Fruit fly (Drosophila melanogaster) whole organism, adult: ENCODE data around the gene Mst98Ca.

Experiments used
- CG11617 ChIP-seq: fragments of 200-800 bp; sonication (Bioruptor generic); optimal IDR thresholded peaks from 2 replicates; lab custom pipeline; 2017; ENCODE audit warnings: mild to moderate bottlenecking, missing biosample characterization, missing genetic modification reagents, missing genetic modification characterization
- CG12768 ChIP-seq: fragments of 200-800 bp; sonication (Bioruptor generic); optimal IDR thresholded peaks from 2 replicates; lab custom pipeline; 2017; ENCODE audit warnings: missing biosample characterization, missing genetic modification characterization, mild to moderate bottlenecking, moderate library complexity, missing genetic modification reagents
- CG14711 ChIP-seq: fragments of 200-800 bp; sonication (Bioruptor generic); optimal IDR thresholded peaks from 2 replicates; lab custom pipeline; 2018; ENCODE audit warnings: missing biosample characterization, mild to moderate bottlenecking, missing genetic modification characterization, moderate library complexity
- CG1620 ChIP-seq: fragments of 200-800 bp; sonication (Bioruptor generic); optimal IDR thresholded peaks from 2 replicates; lab custom pipeline; 2016; ENCODE audit warnings: missing biosample characterization, missing genetic modification characterization
- CG33017 ChIP-seq: fragments of 200-800 bp; sonication (Bioruptor generic); optimal IDR thresholded peaks from 2 replicates; lab custom pipeline; 2018; ENCODE audit warnings: missing biosample characterization, mild to moderate bottlenecking, missing genetic modification characterization, moderate library complexity
- CG5204 ChIP-seq: fragments of 200-800 bp; sonication (Bioruptor generic); optimal IDR thresholded peaks from 2 replicates; lab custom pipeline; 2016; ENCODE audit warnings: missing biosample characterization, missing genetic modification characterization
- CG7045 ChIP-seq: fragments of 200-800 bp; sonication (Bioruptor generic); optimal IDR thresholded peaks from 2 replicates; lab custom pipeline; 2017; ENCODE audit warnings: missing biosample characterization, mild to moderate bottlenecking, missing genetic modification characterization
- CG7101 ChIP-seq: fragments of 200-800 bp; sonication (Bioruptor generic); optimal IDR thresholded peaks from 2 replicates; lab custom pipeline; 2018; ENCODE audit warnings: missing biosample characterization, mild to moderate bottlenecking, missing genetic modification characterization, moderate library complexity
- Clk ChIP-seq: fragments of 200-800 bp; sonication (Bioruptor generic); optimal IDR thresholded peaks from 2 replicates; lab custom pipeline; 2017; ENCODE audit warnings: missing biosample characterization, missing genetic modification characterization
- Crg-1 ChIP-seq: fragments of 200-800 bp; sonication (Bioruptor generic); optimal IDR thresholded peaks from 2 replicates; lab custom pipeline; 2016; ENCODE audit warnings: missing biosample characterization, missing genetic modification characterization
- Hr96 ChIP-seq: fragments of 200-800 bp; sonication (Bioruptor generic); optimal IDR thresholded peaks from 2 replicates; lab custom pipeline; 2016; ENCODE audit warnings: missing biosample characterization, missing genetic modification characterization
- Mnt ChIP-seq: fragments of 200-800 bp; sonication (Bioruptor generic); optimal IDR thresholded peaks from 2 replicates; lab custom pipeline; 2016; ENCODE audit warnings: missing biosample characterization, mild to moderate bottlenecking, missing genetic modification characterization
- bab1 ChIP-seq: fragments of 200-800 bp; sonication (Bioruptor generic); optimal IDR thresholded peaks from 3 replicates; lab custom pipeline; 2019; ENCODE audit warnings: missing biosample characterization, mild to moderate bottlenecking, missing genetic modification characterization, moderate library complexity
- cic ChIP-seq: fragments of 200-800 bp; sonication (Bioruptor generic); optimal IDR thresholded peaks from 2 replicates; lab custom pipeline; 2017; ENCODE audit warnings: missing biosample characterization, mild to moderate bottlenecking, missing genetic modification characterization, moderate library complexity
- cnc ChIP-seq, 2 experiments: fragments of >200 bp; optimal IDR thresholded peaks; 2 replicates each; lab custom pipeline; 2017
- kay ChIP-seq: fragments of 200-800 bp; sonication (Bioruptor generic); peaks from one replicate; lab custom pipeline; 2016; ENCODE audit warnings: missing biosample characterization, missing genetic modification characterization, borderline replicate concordance
- ovo ChIP-seq: fragments of 200-800 bp; sonication (Bioruptor generic); optimal IDR thresholded peaks from 2 replicates; lab custom pipeline; 2016; ENCODE audit warnings: missing biosample characterization, missing genetic modification characterization
- pad ChIP-seq: fragments of 200-800 bp; sonication (Bioruptor generic); optimal IDR thresholded peaks from 3 replicates; lab custom pipeline; 2017; ENCODE audit warnings: missing biosample characterization, missing genetic modification characterization, mild to moderate bottlenecking, moderate library complexity, missing genetic modification reagents
- tj ChIP-seq: fragments of 200-800 bp; sonication (Bioruptor generic); optimal IDR thresholded peaks from 3 replicates; lab custom pipeline; 2017; ENCODE audit warnings: missing biosample characterization, mild to moderate bottlenecking, missing genetic modification characterization, moderate library complexity
- toe ChIP-seq: fragments of 200-800 bp; sonication (Bioruptor generic); optimal IDR thresholded peaks from 2 replicates; lab custom pipeline; 2016; ENCODE audit warnings: missing biosample characterization, missing genetic modification characterization

Gene Mst98Ca

DNA sequence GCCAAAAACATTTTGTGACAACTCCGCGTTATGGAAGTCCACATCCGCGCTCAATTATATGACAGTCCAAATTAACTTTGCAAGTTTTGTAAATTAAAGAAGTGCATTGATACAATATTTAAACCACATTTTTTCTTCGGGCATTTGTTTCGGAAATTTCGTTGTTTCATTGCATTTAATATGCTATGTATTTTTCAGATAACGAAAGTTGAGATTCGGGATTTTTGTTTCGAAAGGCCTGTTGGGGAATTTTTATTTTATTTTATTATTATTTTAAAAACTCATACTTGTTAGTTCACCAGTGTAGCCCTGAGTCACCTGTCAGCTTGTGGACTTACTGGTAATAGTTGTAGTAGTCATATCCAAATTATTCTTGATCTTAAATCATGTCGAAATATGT is 2.6 kb downstream of the Mst98Ca start, which contains the start of gene UQCR-14L:
Gene UQCR-14L, plus strand, starts transcription at position 301 of the 400 bp plus-strand sequence.
- TF ChIP-seq CG14711 (no peak), Crg-1 (GFP tag; lab: Kevin White, UChicago) (no peak), cnc (optimal IDR thresholded peaks at IDR 0.05; lab: Kevin White, UChicago) (no peak), CG1620 (no peak), CG5204 (GFP tag; lab: Kevin White, UChicago) (no peak), kay (GFP tag; lab: Kevin White, UChicago) (no peak), CG7101 (no peak), ovo (GFP tag; lab: Kevin White, UChicago) (no peak), pad (GFP tag; lab: Kevin White, UChicago) (no peak), cic (GFP tag; lab: Kevin White, UChicago) (no peak), CG7045 (GFP tag; lab: Kevin White, UChicago) (no peak), CG11617 (GFP tag; lab: Kevin White, UChicago) (no peak), Mnt (GFP tag; lab: Kevin White, UChicago) (no peak), CG12768 (GFP tag; lab: Kevin White, UChicago) (no peak), tj (GFP tag; lab: Kevin White, UChicago) (no peak), bab1 (no peak), Clk (GFP tag; lab: Kevin White, UChicago) (no peak), Hr96 (GFP tag; lab: Kevin White, UChicago) (no peak), toe (GFP tag; lab: Kevin White, UChicago) (no peak)

DNA sequence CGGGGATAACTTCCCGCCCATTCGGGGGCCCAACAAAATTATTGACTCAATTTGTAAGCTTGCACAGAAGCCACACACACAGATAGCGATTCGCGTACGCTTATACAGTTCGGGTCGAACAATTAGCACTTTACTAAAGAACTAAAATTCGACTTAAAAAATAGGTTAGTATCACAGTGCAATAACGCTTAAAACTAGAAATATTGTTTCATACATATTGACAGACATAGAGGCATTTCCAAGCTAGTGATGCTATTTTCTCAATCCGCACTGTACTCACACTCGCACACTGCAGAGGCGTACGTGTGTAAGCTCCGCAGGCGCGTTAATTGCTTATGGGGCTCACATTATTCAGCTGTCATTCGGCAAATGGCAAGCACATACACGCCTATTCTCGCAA is 6.4 kb downstream of the Mst98Ca start:
- TF ChIP-seq CG11617 (GFP tag; lab: Kevin White, UChicago) = no peak
- no peak for TF ChIP-seq CG1620

DNA sequence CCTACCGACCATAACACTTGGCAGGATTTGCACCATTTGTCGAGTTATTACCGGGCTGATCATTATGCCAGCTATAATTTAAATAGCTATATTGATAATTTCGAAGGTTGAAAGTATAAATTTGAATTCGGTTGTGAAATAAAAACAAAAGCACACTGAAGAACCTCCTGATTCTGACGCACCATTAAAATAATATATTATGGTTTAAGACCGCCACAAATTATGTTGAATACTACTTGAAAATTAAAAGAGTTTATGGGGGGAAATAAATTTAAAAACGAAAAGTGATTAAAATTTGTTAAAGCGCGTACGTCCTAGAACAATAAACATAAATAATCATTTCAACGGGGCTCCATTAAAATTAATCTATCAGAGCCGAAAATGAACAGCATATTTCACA is 13.4 kb downstream of the Mst98Ca start, which contains the start of gene CG12516:
Gene CG12516, minus strand, starts transcription at position 101 of the 400 bp plus-strand sequence.
- TF ChIP-seq CG7101 (no peak), kay (GFP tag; lab: Kevin White, UChicago) (no peak), CG7045 (GFP tag; lab: Kevin White, UChicago) (no peak), cnc (optimal IDR thresholded peaks at IDR 0.05; lab: Kevin White, UChicago) (no peak), bab1 (no peak), toe (GFP tag; lab: Kevin White, UChicago) (no peak), CG14711 (no peak)

DNA sequence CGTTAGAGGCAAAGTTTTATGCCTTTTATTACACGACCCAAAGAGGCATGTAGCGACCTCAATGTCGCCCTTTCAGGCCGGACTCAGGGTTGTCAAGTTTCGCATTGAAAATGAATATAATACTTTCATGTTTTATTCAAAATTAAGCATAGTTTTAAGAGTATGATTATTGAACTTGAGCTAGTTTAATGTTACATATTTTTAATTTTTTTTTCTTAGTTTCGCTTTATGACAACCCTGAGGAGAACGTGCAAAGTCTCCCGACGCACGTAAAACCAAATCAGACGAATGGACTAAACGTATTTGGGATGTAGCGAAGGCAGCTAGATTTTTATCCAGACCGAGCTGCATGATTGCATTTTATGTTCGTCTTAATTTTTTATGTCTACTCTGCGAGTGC is 14.8 kb downstream of the Mst98Ca start:
- TF ChIP-seq toe (GFP tag; lab: Kevin White, UChicago) = no peak
- no peak for TF ChIP-seq Clk (GFP tag; lab: Kevin White, UChicago)
- TF ChIP-seq bab1 = no peak
- TF ChIP-seq pad (GFP tag; lab: Kevin White, UChicago) = no peak
- TF ChIP-seq Hr96 (GFP tag; lab: Kevin White, UChicago) = no peak
- no peak for TF ChIP-seq cnc (optimal IDR thresholded peaks at IDR 0.05; lab: Kevin White, UChicago)
- no peak for TF ChIP-seq ovo (GFP tag; lab: Kevin White, UChicago)
- TF ChIP-seq Crg-1 (GFP tag; lab: Kevin White, UChicago) = no peak
- no peak for TF ChIP-seq CG11617 (GFP tag; lab: Kevin White, UChicago)
- no peak for TF ChIP-seq CG7045 (GFP tag; lab: Kevin White, UChicago)
- no peak for TF ChIP-seq CG7101
- no peak for TF ChIP-seq kay (GFP tag; lab: Kevin White, UChicago)
- no peak for TF ChIP-seq CG5204 (GFP tag; lab: Kevin White, UChicago)
- TF ChIP-seq CG14711 = no peak
- no peak for TF ChIP-seq CG33017 (tag; lab: Kevin White, UChicago)
- no peak for TF ChIP-seq cic (GFP tag; lab: Kevin White, UChicago)
- TF ChIP-seq tj (GFP tag; lab: Kevin White, UChicago) = no peak

DNA sequence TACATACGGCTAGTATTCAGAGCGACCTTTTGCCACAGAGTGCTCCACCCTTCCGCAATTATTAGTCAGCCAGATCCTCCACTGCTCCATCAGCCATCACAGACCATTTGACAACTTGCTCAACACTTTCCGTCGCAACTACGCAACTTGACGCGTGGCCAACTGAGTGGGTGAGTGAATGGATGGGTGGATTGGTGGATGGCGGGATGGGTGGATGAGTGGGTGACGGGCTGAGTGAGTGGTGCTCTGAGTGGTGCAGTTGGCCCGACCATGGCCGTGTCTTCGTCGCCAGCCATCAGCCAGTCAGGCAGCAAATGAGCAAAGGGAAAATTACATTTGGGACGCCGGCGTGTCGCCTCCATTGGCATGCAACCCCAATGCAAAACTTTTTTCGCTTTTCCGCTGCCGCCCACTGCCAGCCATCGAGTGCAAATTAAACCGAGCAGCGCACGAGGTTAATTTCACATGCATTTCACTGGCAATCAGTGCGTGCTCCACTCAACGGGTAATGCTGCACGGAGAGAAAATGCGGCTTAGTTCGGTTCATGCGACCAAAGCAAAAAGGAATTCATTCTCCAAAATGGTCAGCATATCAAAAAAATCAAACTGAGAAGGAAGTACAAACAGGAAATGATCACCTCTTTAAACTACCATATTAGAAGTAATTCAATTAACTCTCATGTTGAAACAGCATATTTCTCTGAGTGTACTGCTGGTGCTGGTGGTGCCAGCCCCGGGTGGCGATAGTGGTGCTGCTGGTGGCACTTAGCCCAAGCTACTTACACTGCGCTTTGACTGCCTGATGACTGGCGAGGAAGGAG is 17.0 kb downstream of the Mst98Ca start:
- no peak for TF ChIP-seq tj (GFP tag; lab: Kevin White, UChicago)

DNA sequence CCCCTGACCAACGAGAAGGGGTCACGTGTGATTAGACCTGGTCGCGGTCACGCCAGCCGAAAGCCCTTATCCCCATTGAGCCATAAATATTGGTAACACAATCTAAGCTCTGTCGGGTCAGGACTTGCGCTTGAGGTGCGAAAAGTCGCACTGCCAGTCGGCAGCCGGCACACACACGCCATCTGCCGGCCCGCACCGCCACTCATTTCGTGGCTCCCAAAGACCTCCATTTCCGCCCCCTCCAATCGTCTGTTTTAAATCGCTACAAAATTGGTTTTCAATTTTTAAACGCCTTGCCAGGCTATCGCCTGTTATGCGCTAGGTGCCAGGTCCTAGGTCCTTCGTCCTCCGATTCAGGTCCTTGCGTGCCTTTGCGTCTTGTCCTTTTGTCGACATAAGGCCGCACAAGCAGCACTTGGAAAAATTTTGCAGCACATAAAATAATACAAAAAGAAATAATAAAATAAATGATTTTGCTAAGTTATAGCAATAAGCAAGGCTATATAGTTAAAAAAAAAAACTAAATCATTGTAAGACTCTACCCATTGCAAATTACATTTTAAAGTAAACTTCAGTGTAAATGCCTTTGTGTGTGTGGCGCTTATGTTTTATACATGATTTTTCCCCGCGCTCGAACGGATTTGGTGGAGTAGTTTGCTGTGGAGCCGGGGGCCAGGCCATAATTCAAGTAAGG is 26.2 kb downstream of the Mst98Ca start:
- TF ChIP-seq CG7045 (GFP tag; lab: Kevin White, UChicago) (no peak), cnc (optimal IDR thresholded peaks at IDR 0.05; lab: Kevin White, UChicago) (no peak), ovo (GFP tag; lab: Kevin White, UChicago) (no peak), CG7101 (no peak), bab1 (no peak), cic (GFP tag; lab: Kevin White, UChicago) (no peak), pad (GFP tag; lab: Kevin White, UChicago) (no peak), CG5204 (GFP tag; lab: Kevin White, UChicago) (no peak), CG12768 (GFP tag; lab: Kevin White, UChicago) (no peak), kay (GFP tag; lab: Kevin White, UChicago) (no peak), Clk (GFP tag; lab: Kevin White, UChicago) (no peak)
